Worm (Caenorhabditis elegans): ENCODE data around the gene frpr-1.

frpr-1 gene

DNA sequence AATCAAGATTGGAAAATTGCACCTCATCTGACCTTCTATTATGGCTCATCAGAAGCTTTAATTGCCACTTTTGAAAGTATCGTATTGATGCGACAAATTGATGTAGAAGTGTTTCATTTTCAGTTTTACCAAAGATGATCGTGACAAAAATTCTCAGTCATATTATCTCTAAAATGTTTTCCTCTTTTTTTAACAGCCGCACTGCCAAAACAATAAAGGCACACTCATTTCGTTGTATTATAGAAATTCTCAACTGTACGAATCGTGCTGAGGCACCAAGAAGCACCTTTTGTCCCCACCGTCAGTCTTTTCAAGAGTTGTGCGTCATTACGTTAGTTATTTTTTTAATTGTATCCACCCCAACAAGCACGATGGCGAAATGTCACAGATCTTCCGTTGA, 21.5 kb downstream of the frpr-1 start, which contains the start of gene K07E3.9:
K07E3.9 (plus strand) TSS at position 301 of the 400 bp plus-strand sequence.
- TF ChIP-seq zip-11 (GFP tag; IDR thresholded peaks at IDR 0.05) (no peak), nhr-41 (GFP tag; IDR thresholded peaks at IDR 0.05) (no peak), nhr-237 (tag; optimal IDR thresholded peaks at IDR 0.05) (no peak), ceh-28 (tag; optimal IDR thresholded peaks at IDR 0.05) (no peak), ZK546.5 (tag; optimal IDR thresholded peaks at IDR 0.05) (no peak), hlh-11 (tag; optimal IDR thresholded peaks at IDR 0.05) (no peak), mxl-3 (GFP tag; optimal IDR thresholded peaks at IDR 0.05) (no peak), ZK337.2 (GFP tag; IDR thresholded peaks at IDR 0.05) (no peak)

DNA sequence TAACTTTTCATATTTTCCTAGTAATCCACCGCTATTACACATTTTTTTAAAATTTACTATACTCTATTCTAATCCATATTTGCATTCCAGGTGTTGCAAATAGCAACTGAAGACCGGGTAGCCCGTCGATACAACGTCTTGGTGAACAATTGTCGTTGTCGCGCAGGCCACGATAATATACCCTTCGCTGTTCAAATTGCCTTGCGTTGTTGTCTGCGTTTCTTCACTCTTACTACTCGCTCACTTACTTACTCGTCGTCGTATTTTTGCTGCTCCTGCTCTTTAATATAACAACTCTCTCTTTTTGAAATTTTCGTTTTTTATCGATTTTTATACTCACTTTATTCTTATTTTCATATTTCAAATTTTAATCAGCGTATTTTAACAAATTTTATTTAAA, 25.5 kb downstream of the frpr-1 start, which contains the start of gene K07E3.2:
K07E3.2 (plus strand) TSS at position 400 of the 400 bp plus-strand sequence.
- TF ChIP-seq ceh-32 (tag; optimal IDR thresholded peaks at IDR 0.05; ENCODE audit: poor library complexity) (no peak), fkh-10 (GFP tag; optimal IDR thresholded peaks at IDR 0.05) (no peak), nhr-237 (tag; optimal IDR thresholded peaks at IDR 0.05) (no peak), nhr-28 (tag; optimal IDR thresholded peaks at IDR 0.05) (no peak), dve-1 (tag; optimal IDR thresholded peaks at IDR 0.05; ENCODE audit: insufficient read depth) (peak; percentile 3), nhr-102 (tag; optimal IDR thresholded peaks at IDR 0.05) (peak; percentile 52), snpc-4 (tag; optimal IDR thresholded peaks at IDR 0.05) (no peak), ztf-7 (tag; optimal IDR thresholded peaks at IDR 0.05) (peak; percentile 1), T26A8.4 (GFP tag; IDR thresholded peaks at IDR 0.05) (no peak), nhr-77 (tag; optimal IDR thresholded peaks at IDR 0.05) (no peak), lin-38 (GFP tag; IDR thresholded peaks at IDR 0.05) (no peak), daf-16 (GFP tag; optimal IDR thresholded peaks at IDR 0.05) (no peak), daf-16 (tag; optimal IDR thresholded peaks at IDR 0.05) (no peak), rbr-2 (tag; optimal IDR thresholded peaks at IDR 0.05) (peak; percentile 29), hmg-1.1 (GFP tag; IDR thresholded peaks at IDR 0.05) (peak; percentile 84), mep-1 (tag; optimal IDR thresholded peaks at IDR 0.05) (peak; percentile 41), duxl-1 (tag; optimal IDR thresholded peaks at IDR 0.05; ENCODE audit: poor library complexity) (peak; percentile 37), spr-1 (tag; optimal IDR thresholded peaks at IDR 0.05) (no peak), ceh-82 (tag; optimal IDR thresholded peaks at IDR 0.05) (no peak), dmd-6 (GFP tag; IDR thresholded peaks at IDR 0.05) (no peak), egl-27 (tag; optimal IDR thresholded peaks at IDR 0.05) (no peak), mes-2 (tag; optimal IDR thresholded peaks at IDR 0.05; ENCODE audit: poor library complexity, severe bottlenecking) (peak; percentile 66), tra-1 (GFP tag; IDR thresholded peaks at IDR 0.05) (no peak), aha-1 (tag) (peak; percentile 50)

DNA sequence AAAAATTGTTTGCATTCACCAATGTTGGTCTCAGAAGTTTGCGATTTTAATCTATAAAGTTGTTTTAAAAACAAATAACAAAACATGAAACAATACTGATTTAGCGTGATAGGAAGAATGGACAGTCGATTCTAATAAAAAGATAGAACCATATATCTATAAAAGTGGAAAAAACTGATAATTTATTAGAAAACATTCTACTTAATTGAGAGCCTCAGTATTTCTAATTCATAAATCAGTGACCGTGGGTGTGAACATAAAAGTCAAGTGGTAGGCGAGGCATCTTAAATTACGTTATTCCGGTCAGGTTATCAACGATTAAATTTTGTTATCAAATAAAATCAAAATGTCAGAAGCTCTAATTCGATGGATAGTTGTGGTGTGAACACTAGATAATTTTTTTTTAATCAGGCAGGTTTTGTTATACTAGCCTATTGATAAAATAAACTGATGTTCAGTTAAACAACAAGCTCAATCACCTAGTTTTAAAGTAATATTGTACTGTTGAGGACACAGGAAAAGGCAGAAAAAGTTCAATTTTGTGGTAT, 30.6 kb downstream of the frpr-1 start, which contains the start of gene catp-5:
catp-5 (minus strand) TSS at position 51 of the 548 bp plus-strand sequence.
- TF ChIP-seq cey-2 (tag; optimal IDR thresholded peaks at IDR 0.05; ENCODE audit: borderline replicate concordance, insufficient read depth): no peak
- no peak for TF ChIP-seq aly-2 (tag; optimal IDR thresholded peaks at IDR 0.05)
- no peak for TF ChIP-seq Y105C5A.15 (GFP tag; IDR thresholded peaks at IDR 0.05)
- TF ChIP-seq nhr-42 (GFP tag; IDR thresholded peaks at IDR 0.05): no peak
- TF ChIP-seq hlh-11 (tag; optimal IDR thresholded peaks at IDR 0.05): peak; percentile 22
- no peak for TF ChIP-seq lin-38 (GFP tag; IDR thresholded peaks at IDR 0.05)
- no peak for TF ChIP-seq mep-1 (tag; optimal IDR thresholded peaks at IDR 0.05)
- no peak for TF ChIP-seq set-16 (GFP tag; IDR thresholded peaks at IDR 0.05)
- no peak for TF ChIP-seq ztf-7 (tag; optimal IDR thresholded peaks at IDR 0.05)
- no peak for TF ChIP-seq spr-1 (tag; optimal IDR thresholded peaks at IDR 0.05)
- TF ChIP-seq hif-1 (tag; optimal IDR thresholded peaks at IDR 0.05): no peak
- no peak for TF ChIP-seq lim-7 (GFP tag; IDR thresholded peaks at IDR 0.05)
- no peak for TF ChIP-seq jun-1 (tag; optimal IDR thresholded peaks at IDR 0.05)
- TF ChIP-seq mes-2 (tag; optimal IDR thresholded peaks at IDR 0.05; ENCODE audit: poor library complexity, severe bottlenecking): no peak
- TF ChIP-seq dve-1 (tag; optimal IDR thresholded peaks at IDR 0.05; ENCODE audit: insufficient read depth): peak; percentile 23
- TF ChIP-seq dmd-6 (GFP tag; IDR thresholded peaks at IDR 0.05): peak; percentile 50; the same call in 1 of the 2 replicates
- no peak for TF ChIP-seq daf-16 (GFP tag; optimal IDR thresholded peaks at IDR 0.05)
- TF ChIP-seq daf-16 (tag; optimal IDR thresholded peaks at IDR 0.05): peak; percentile 51
- TF ChIP-seq nhr-28 (tag; optimal IDR thresholded peaks at IDR 0.05): peak; percentile 8
- TF ChIP-seq F44E2.7 (GFP tag; IDR thresholded peaks at IDR 0.05): no peak
- no peak for TF ChIP-seq lir-3 (tag; optimal IDR thresholded peaks at IDR 0.05)
- no peak for TF ChIP-seq daf-12 (tag; optimal IDR thresholded peaks at IDR 0.05)
- no peak for TF ChIP-seq unc-130 (GFP tag; optimal IDR thresholded peaks at IDR 0.05)
- no peak for TF ChIP-seq php-3 (GFP tag; IDR thresholded peaks at IDR 0.05)
- no peak for TF ChIP-seq F37D6.2 (tag; optimal IDR thresholded peaks at IDR 0.05)
- TF ChIP-seq nhr-6 (tag; optimal IDR thresholded peaks at IDR 0.05): no peak
- no peak for TF ChIP-seq saeg-2 (GFP tag; IDR thresholded peaks at IDR 0.05)
